Fruit fly (Drosophila melanogaster): ENCODE results near the gene eyg.

eyg gene

DNA sequence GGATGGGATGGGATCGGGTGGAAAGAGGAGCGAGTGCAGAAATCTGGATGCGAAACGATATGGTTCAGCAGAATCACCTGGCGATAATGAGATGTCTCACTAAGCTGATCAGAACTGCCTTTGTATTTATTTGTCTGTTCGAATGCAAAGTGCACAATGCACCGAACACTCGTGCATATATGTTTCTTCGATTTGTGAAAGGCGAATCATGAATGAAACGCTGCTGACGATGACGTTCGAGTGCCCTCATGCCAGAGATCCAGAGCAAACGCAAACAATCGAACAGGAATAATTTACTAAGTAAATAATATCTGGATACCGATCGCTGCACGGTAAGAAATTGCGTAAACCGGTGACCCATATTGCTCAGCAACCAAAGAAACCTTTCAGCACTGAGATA is 1.9 kb upstream of the eyg start, which contains the start of gene CG32102:
Gene CG32102, minus strand, starts transcription at position 101 of the 400 bp plus-strand sequence.
- TF ChIP-seq CG14655 (GFP tag; optimal IDR thresholded peaks at IDR 0.05) (no peak), CG32121 (GFP tag; IDR thresholded peaks at IDR 0.05) (no peak), CG8159 (tag; optimal IDR thresholded peaks at IDR 0.05) (no peak), D1 (tag; optimal IDR thresholded peaks at IDR 0.05) (no peak), CG13204 (GFP tag; optimal IDR thresholded peaks at IDR 0.05) (no peak), Ets98B (GFP tag; IDR thresholded peaks at IDR 0.05) (no peak), EcR (GFP tag; optimal IDR thresholded peaks at IDR 0.05) (no peak)

DNA sequence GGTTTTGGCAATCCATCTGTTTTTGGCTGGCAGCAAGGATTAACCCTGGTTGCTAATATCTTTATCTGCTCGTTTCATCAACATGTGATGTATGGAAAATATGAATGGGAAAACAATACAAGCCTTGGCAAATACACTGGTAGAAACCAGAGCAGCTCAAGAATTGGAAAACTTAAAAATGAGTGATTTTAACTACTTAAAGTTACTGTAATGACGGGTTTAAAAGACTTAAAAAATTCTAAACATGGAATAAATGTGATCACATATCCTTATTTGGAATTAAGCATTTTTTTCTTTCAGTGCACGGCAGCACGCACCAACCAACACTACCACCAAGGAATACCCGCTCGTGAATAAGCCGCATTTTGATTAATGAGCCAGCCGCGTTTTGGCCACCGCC is 2.6 kb downstream of the eyg start:
- TF ChIP-seq CG10348 (GFP tag; IDR thresholded peaks at IDR 0.05), result no peak
- peak; percentile 28 for TF ChIP-seq CG8159 (tag; optimal IDR thresholded peaks at IDR 0.05)

DNA sequence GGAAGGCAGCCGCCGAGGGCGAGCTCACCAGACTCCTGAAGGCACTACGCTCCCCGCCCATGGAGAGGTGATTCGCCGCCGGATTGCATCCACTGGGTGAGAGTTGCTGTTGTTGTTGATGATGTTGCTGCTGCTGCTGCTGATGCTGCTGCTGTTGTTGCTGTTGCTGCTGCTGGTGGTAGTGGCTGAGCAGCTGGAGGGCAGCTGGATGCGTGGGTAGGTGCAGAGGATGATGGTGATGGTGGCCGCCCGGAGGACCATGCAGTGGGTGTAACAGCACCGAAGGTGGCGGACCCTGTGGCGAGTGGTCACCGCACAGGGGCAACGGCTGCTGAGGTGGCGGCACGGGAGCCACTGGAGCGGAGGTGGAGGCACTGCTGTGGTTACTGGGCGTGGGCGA is 4.2 kb downstream of the eyg start:
- TF ChIP-seq rn (GFP tag; IDR thresholded peaks at IDR 0.05) (no peak), Snoo (tag; optimal IDR thresholded peaks at IDR 0.05) (no peak), D1 (tag; optimal IDR thresholded peaks at IDR 0.05) (no peak), CG13204 (GFP tag; optimal IDR thresholded peaks at IDR 0.05) (no peak), Ets98B (GFP tag; IDR thresholded peaks at IDR 0.05) (no peak), CG32121 (GFP tag; IDR thresholded peaks at IDR 0.05) (no peak), fd96Ca (GFP tag; IDR thresholded peaks at IDR 0.05) (no peak), CG34367 (tag; optimal IDR thresholded peaks at IDR 0.05) (no peak), CG14655 (GFP tag; optimal IDR thresholded peaks at IDR 0.05) (no peak), CG17806 (tag; optimal IDR thresholded peaks at IDR 0.05) (no peak), CG9948 (tag; optimal IDR thresholded peaks at IDR 0.05) (no peak), CG12605 (GFP tag; IDR thresholded peaks at IDR 0.05) (no peak), CG10348 (GFP tag; IDR thresholded peaks at IDR 0.05) (no peak), CG8159 (tag; optimal IDR thresholded peaks at IDR 0.05) (no peak)

DNA sequence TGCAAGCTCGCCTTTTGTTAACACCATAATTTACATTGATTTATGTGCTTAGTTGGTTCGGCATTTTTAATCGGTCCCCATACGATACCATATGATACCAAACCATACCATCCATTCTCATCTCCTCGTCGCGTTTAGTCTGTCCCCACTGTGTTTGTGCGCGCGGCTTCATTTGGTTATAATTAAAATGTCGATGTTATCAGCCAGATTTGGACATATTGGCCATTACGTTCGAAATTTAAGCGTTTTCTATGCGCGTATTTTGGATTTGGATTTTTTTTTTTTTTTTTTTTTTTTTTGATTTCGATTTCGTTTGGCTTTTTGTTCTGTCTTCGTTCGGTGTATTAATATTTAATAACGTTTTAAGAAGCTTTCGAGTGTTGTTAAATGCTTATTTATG is 5.9 kb downstream of the eyg start:
- TF ChIP-seq gl (tag; optimal IDR thresholded peaks at IDR 0.05), result no peak
- TF ChIP-seq Ets98B (GFP tag; IDR thresholded peaks at IDR 0.05), result no peak
- TF ChIP-seq rn (GFP tag; IDR thresholded peaks at IDR 0.05), result no peak
- no peak for TF ChIP-seq CG17806 (tag; optimal IDR thresholded peaks at IDR 0.05)
- TF ChIP-seq CG13204 (GFP tag; optimal IDR thresholded peaks at IDR 0.05), result no peak
- no peak for TF ChIP-seq Pif1B (GFP tag; optimal IDR thresholded peaks at IDR 0.05)
- TF ChIP-seq CG9948 (tag; optimal IDR thresholded peaks at IDR 0.05), result no peak
- no peak for TF ChIP-seq D1 (tag; optimal IDR thresholded peaks at IDR 0.05)
- TF ChIP-seq CG14655 (GFP tag; optimal IDR thresholded peaks at IDR 0.05), result no peak
- TF ChIP-seq CG12605 (GFP tag; IDR thresholded peaks at IDR 0.05), result no peak
- no peak for TF ChIP-seq Pif1A (GFP tag; optimal IDR thresholded peaks at IDR 0.05)

- TF ChIP-seq CG34367 (tag; optimal IDR thresholded peaks at IDR 0.05) (peak; percentile 44), CG4496 (GFP tag; IDR thresholded peaks at IDR 0.05) (no peak), CG32121 (GFP tag; IDR thresholded peaks at IDR 0.05) (no peak), CG14655 (GFP tag; optimal IDR thresholded peaks at IDR 0.05) (peak; percentile 67), Pif1A (GFP tag; optimal IDR thresholded peaks at IDR 0.05) (peak; percentile 57), Ets98B (GFP tag; IDR thresholded peaks at IDR 0.05) (no peak), EcR (GFP tag; optimal IDR thresholded peaks at IDR 0.05) (no peak), CG9948 (tag; optimal IDR thresholded peaks at IDR 0.05) (peak; percentile 75), gl (tag; optimal IDR thresholded peaks at IDR 0.05) (no peak), CG12605 (GFP tag; IDR thresholded peaks at IDR 0.05) (no peak), CG17806 (tag; optimal IDR thresholded peaks at IDR 0.05) (peak; percentile 73), D1 (tag; optimal IDR thresholded peaks at IDR 0.05) (peak; percentile 64), CG13204 (GFP tag; optimal IDR thresholded peaks at IDR 0.05) (no peak), CG10348 (GFP tag; IDR thresholded peaks at IDR 0.05) (no peak), Pif1B (GFP tag; optimal IDR thresholded peaks at IDR 0.05) (peak; percentile 35), Snoo (tag; optimal IDR thresholded peaks at IDR 0.05) (peak; percentile 36), fd96Ca (GFP tag; IDR thresholded peaks at IDR 0.05) (no peak), CG8159 (tag; optimal IDR thresholded peaks at IDR 0.05) (peak; percentile 85), CG15710 (tag; optimal IDR thresholded peaks at IDR 0.05) (peak; percentile 69), rn (GFP tag; IDR thresholded peaks at IDR 0.05) (peak; percentile 11; the same call in 1 of the 2 replicates), CG8301 (tag; optimal IDR thresholded peaks at IDR 0.05) (peak; percentile 63)
Measured at dm6 chr3L:12456916-12457662, 10.7 kb downstream of the eyg start.

- no peak for TF ChIP-seq Pif1B (GFP tag; optimal IDR thresholded peaks at IDR 0.05)
- TF ChIP-seq Pif1A (GFP tag; optimal IDR thresholded peaks at IDR 0.05), result peak; percentile 33
- TF ChIP-seq fd96Ca (GFP tag; IDR thresholded peaks at IDR 0.05), result no peak
- no peak for TF ChIP-seq rn (GFP tag; IDR thresholded peaks at IDR 0.05)
- no peak for TF ChIP-seq D1 (tag; optimal IDR thresholded peaks at IDR 0.05)
- TF ChIP-seq CG15710 (tag; optimal IDR thresholded peaks at IDR 0.05), result peak; percentile 67
- TF ChIP-seq CG12605 (GFP tag; IDR thresholded peaks at IDR 0.05), result no peak
- no peak for TF ChIP-seq CG32121 (GFP tag; IDR thresholded peaks at IDR 0.05)
- TF ChIP-seq CG10348 (GFP tag; IDR thresholded peaks at IDR 0.05), result no peak
- peak; percentile 29 for TF ChIP-seq CG13204 (GFP tag; optimal IDR thresholded peaks at IDR 0.05)
- peak; percentile 24 for TF ChIP-seq CG8301 (tag; optimal IDR thresholded peaks at IDR 0.05)
- no peak for TF ChIP-seq Snoo (tag; optimal IDR thresholded peaks at IDR 0.05)
- peak; percentile 33 for TF ChIP-seq CG34367 (tag; optimal IDR thresholded peaks at IDR 0.05)
- peak; percentile 37 for TF ChIP-seq CG17806 (tag; optimal IDR thresholded peaks at IDR 0.05)
- TF ChIP-seq EcR (GFP tag; optimal IDR thresholded peaks at IDR 0.05), result no peak
- peak; percentile 22 for TF ChIP-seq CG9948 (tag; optimal IDR thresholded peaks at IDR 0.05)
- TF ChIP-seq CG14655 (GFP tag; optimal IDR thresholded peaks at IDR 0.05), result peak; percentile 40
- TF ChIP-seq CG8159 (tag; optimal IDR thresholded peaks at IDR 0.05), result peak; percentile 70
- no peak for TF ChIP-seq CG4496 (GFP tag; IDR thresholded peaks at IDR 0.05)
- no peak for TF ChIP-seq gl (tag; optimal IDR thresholded peaks at IDR 0.05)
- TF ChIP-seq Ets98B (GFP tag; IDR thresholded peaks at IDR 0.05), result no peak
Measured at dm6 chr3L:12455034-12455433, 12.8 kb downstream of the eyg start.
